Fruit fly (Drosophila melanogaster) S2 (cell line): ENCODE results near the gene CG31752.

Experiments
- CG8478 ChIP-seq: fragments of >200 bp; optimal IDR thresholded peaks from 2 replicates; lab custom pipeline; 2018
- CTCF ChIP-seq, 2 experiments: fragments of >200 bp; optimal IDR thresholded peaks; 2 replicates each; lab custom pipeline; 2018

- no peak for TF ChIP-seq CTCF (optimal IDR thresholded peaks at IDR 0.05; lab: Kevin White, UChicago)
- TF ChIP-seq CG8478 (lab: Kevin White, UChicago) = no peak
Observed at dm6 chr2L:18860920-18861319, 19.8 kb upstream of the CG31752 start.
